Fruit fly (Drosophila melanogaster) Kc167 (cell line): ENCODE results near the gene CG16952.
A peak's percentile ranks its signal among the peaks of the same experiment; 100 is the strongest.

Source experiments
- Myc ChIP-seq: fragments of >200 bp; optimal IDR thresholded peaks from 2 replicates; lab custom pipeline; 2017; ENCODE audit warnings: missing external identifiers
- Sin3A ChIP-seq: fragments of >200 bp; optimal IDR thresholded peaks from 2 replicates; lab custom pipeline; 2018; ENCODE audit warnings: missing external identifiers
- h ChIP-seq: fragments of >200 bp; optimal IDR thresholded peaks from 3 replicates; lab custom pipeline; 2018; ENCODE audit warnings: missing external identifiers
- insv ChIP-seq: fragments of >200 bp; optimal IDR thresholded peaks from 3 replicates; lab custom pipeline; 2018; ENCODE audit warnings: missing external identifiers
- psq ChIP-seq: fragments of >200 bp; optimal IDR thresholded peaks from 2 replicates; lab custom pipeline; 2017; ENCODE audit warnings: missing external identifiers
- ttk ChIP-seq: sonication (Bioruptor generic); optimal IDR thresholded peaks from 2 replicates; lab custom pipeline; 2017; ENCODE audit warnings: missing external identifiers

CG16952 gene

DNA sequence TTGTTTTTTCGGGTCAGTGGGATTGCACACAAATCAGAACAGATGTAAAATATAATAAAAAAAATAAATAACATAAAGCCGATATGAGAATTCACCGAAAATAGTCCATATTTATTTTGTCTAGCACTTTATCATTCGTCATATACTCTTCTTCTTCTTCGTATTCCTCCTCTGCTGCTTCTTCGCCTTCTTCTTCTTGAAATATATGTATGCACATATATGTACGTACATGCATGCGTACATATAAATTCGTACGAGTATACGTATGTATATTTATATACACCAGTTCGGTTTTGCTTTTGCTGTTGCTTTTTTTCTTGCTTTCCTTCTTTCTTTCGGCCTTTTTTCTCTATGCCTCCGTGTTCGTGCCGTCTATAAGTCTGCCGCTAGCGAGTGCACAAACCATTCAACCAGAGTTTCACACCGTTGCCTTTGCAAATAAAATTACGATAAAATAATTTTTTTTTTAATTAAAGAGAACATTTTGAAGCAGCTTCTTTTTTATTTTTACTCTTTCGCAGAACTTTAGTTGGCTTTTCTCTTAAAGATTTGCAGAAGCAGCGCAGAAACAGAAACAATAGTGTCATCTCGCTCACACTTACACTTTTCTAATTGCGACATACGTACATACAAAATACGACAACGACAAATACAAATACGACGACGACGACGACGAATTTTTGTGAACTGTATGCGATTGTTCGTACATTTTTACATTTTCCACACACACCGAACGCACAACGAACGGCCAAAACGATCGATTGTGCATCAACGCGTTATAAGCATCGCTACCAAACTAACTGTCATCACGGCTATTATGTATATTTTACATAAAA, 16.6 kb downstream of the CG16952 start:
- TF ChIP-seq ttk (lab: Kevin White, UChicago) (no peak), Myc (no peak), insv (lab: Kevin White, UChicago) (no peak), h (lab: Kevin White, UChicago) (no peak), psq (lab: Kevin White, UChicago) (peak; percentile 85), Sin3A (lab: Kevin White, UChicago) (no peak)

DNA sequence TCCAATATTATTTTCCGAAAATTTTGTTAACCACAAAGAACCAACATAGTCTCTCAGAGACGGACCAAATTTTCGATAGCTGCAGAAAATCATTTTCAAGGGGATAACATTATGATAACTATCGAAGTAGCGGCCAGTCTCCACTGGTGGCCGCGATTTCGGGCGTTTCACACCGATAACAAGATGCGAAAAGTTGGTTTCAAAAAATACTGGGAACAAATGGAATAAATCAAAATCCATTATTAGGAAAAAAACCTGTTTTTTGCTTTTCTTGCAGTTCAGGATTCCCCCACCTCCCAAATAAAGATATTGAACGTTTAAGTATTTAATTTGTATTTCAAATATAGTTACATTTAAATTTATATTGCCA, 17.2 kb downstream of the CG16952 start, which contains the start of gene tay:
tay (minus strand) TSS at position 65 of the 370 bp plus-strand sequence.
- TF ChIP-seq Sin3A (lab: Kevin White, UChicago) (no peak), insv (lab: Kevin White, UChicago) (no peak), psq (lab: Kevin White, UChicago) (no peak), ttk (lab: Kevin White, UChicago) (no peak), h (lab: Kevin White, UChicago) (no peak), Myc (no peak)

DNA sequence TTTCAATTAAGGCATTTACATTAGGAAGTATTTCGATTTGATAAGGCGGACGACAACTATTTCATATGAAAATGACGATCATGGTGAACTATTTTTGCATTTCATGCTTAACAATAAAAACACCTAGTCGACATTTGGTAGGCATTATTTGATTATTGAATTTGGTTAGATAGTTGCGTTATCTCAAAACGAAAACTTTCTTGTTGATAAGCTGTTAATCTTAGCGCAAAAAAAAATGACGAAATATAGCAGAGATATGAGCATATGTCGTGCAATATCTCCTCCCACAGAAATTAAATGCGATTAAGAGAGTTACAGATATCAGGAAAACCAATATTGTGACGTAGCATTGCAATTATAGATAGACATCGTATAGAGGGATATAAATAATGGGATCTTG, 18.8 kb downstream of the CG16952 start:
- TF ChIP-seq ttk (lab: Kevin White, UChicago) (no peak), psq (lab: Kevin White, UChicago) (no peak)

DNA sequence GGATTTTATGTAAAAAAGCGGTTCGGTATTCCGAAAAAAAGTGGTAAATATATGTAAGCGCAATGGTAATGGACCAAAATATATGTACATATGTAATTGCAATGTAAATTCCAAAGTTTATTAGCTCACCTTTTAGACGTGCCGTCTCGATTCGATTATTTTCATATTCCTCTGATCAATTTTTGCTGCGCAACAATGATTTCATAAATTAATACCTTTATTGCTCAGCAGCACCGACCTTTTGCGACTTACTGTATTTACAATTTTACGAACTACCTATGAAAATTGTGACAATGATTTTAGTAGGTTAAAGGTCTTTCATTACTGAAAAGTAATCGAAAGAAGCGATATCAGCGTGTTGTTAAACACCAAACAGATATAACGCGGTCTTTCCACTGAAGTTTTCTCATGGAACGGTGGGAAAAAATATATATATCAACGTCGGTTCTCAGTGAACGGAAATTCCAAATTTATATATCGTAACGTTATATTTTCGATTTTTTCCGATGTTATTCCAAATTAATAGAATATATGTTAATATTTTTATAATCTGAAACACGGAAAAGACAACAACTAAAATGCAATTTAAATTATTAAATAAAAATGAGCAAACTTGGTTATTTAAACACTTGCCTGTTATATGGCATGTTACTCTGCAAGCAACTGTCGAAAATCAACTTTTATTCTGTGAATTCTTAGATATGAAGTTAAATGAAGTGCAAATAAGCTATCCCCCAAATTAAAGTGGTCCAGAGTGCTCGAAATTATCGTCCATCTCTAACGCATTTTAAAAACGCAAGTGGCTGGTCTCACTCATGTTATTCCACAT, 20.0 kb downstream of the CG16952 start, which contains the start of the genes MSBP and CG15916:
MSBP (minus strand) TSS at position 330 of the 829 bp plus-strand sequence.
CG15916 (plus strand) TSS at position 810 of the 829 bp plus-strand sequence.
- TF ChIP-seq h (lab: Kevin White, UChicago) (no peak), insv (lab: Kevin White, UChicago) (no peak), Sin3A (lab: Kevin White, UChicago) (no peak), ttk (lab: Kevin White, UChicago) (no peak), psq (lab: Kevin White, UChicago) (no peak), Myc (no peak)

DNA sequence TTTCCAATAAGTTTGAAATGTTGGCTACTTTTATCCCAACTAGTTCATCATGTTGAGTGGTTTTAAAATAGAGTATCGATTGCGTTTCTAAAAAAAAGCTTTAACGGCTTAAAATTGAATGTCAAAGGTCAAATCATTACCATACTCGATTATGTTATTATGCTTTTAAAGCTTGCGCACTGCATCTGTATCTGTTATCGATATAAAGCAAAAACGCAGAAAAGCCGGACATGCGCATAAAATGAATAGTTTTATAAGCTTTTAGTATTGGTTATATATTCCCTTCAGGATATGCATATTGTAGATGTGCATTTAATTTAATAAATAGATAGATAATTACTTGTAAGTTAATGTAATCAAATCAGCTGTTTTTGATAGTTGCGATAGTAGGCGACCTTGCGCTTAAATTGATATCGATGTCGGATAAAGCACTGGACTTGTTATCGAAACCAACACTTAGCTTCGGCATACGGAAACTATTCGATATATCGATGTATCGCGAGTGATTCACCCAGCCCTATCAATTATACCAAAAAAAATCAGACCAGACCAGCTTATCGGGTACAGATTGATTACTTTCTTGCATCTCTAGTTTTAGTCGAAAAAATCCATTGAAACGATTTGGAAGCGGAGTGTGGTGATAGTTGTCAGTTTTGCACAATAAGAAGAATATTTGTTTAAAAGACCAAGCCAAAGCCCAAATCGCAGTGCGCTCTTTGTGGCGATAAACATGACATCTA, 21.8 kb downstream of the CG16952 start, which contains the start of gene shi:
shi (plus strand) TSS at position 511 of the 740 bp plus-strand sequence.
- no peak for TF ChIP-seq Sin3A (lab: Kevin White, UChicago)
- TF ChIP-seq h (lab: Kevin White, UChicago): no peak
- no peak for TF ChIP-seq psq (lab: Kevin White, UChicago)
- TF ChIP-seq insv (lab: Kevin White, UChicago): no peak
- no peak for TF ChIP-seq ttk (lab: Kevin White, UChicago)

DNA sequence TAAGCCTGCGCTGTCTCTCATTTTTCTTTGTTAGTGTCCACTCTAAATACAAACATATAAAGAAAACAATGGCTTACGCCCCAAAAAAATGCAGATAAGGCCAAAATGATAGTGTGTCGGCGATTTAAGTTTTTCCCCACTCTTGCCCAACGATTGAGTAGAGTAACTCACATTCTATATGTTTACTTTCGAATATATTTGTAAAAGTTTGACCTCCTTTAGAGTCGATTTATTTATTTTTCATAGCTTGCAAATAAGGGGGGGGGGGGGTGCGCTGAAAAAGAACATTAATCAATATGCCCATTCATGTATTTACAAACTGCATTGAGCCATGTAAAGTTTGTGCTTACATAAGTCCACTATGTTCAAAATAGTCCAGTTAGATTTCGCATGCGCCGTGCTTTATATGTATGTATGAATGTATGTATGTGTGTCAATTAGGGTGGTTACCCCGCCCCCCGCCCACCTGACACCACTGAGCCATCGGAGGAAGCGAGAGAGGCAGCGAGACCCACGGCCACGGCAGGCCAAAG, 23.8 kb downstream of the CG16952 start:
- TF ChIP-seq Sin3A (lab: Kevin White, UChicago) (no peak), Myc (no peak), psq (lab: Kevin White, UChicago) (no peak), h (lab: Kevin White, UChicago) (no peak), ttk (lab: Kevin White, UChicago) (no peak), insv (lab: Kevin White, UChicago) (no peak)

DNA sequence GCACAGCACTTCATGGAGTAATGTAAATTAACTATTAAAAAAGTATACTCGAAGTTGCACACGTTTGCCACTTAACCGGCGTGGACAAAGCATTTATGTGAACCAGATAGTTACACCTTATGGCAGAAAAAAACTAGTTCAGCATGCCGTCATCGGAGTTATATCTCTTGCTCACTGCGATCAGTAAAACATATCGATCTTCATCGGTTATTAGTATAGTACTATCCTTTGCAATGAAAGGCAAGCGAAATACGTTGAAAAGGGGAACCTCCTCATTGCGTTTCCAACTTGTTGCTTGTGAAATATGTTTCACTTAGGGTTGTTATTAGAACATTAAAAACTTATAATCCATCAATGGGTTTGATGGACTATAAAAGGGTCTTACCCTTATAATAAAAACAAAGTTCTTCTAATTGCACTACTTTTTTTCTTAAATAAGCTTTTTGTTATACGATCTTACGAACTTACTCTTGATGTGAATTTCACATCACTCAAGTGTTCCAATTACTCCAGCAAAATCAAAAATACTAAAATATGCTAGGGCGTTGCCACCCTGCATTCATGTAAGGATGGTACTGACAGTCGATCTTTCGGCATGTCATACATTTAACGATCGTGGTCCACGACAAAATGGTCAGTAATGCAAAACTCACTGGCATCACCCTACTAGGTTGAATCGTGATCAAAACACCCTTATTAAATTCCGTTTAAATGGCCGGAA, 39.7 kb downstream of the CG16952 start, which contains the start of gene CycD:
CycD (minus strand) TSS at position 113 of the 721 bp plus-strand sequence.
- TF ChIP-seq Myc: no peak
- TF ChIP-seq Sin3A (lab: Kevin White, UChicago): no peak
- TF ChIP-seq h (lab: Kevin White, UChicago): no peak
- no peak for TF ChIP-seq insv (lab: Kevin White, UChicago)
- no peak for TF ChIP-seq ttk (lab: Kevin White, UChicago)
- TF ChIP-seq psq (lab: Kevin White, UChicago): no peak

DNA sequence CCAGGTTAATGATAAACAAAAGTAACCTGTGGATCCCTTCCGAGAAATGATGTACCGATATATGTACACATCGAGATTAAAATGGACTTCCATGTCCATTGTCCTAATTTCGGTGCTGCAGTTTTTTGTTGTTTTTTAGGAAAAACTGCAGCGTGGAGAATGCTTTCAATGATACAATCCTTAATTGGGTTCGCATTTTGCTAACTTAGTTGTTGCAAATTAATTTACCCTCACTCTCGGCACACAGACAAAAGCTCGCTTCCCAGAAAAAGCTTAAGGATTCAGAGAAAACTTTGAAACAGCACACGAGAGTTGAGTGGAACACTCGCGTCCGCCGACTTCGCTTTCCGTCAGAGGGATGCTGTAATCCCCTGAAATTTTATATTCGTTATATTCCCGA, 40.6 kb downstream of the CG16952 start, which contains the start of gene Lrp4:
Lrp4 (plus strand) TSS at position 301 of the 400 bp plus-strand sequence.
- TF ChIP-seq psq (lab: Kevin White, UChicago) (no peak), h (lab: Kevin White, UChicago) (no peak), insv (lab: Kevin White, UChicago) (no peak), Sin3A (lab: Kevin White, UChicago) (no peak), ttk (lab: Kevin White, UChicago) (no peak), Myc (no peak)

DNA sequence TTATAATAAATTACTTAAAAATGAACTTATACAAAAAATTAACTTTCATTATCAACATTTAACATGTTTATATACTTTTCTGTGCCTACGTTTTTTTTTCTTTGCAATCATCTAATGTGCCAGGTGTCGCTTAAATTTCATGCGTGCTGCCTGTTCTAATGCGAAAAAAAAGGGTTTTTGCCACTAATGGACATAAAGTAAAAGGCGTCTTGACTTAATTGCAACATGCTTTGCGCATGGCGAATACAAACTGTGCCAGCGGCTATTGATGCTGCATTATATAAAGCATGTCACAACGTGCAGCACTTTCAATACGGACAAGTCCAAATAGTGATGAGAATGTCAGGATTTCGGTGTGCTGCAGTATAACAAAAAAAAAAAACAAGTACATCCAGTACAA, 51.7 kb downstream of the CG16952 start, which contains the start of gene CG8916:
CG8916 (plus strand) TSS at position 301 of the 400 bp plus-strand sequence.
- no peak for TF ChIP-seq psq (lab: Kevin White, UChicago)
- no peak for TF ChIP-seq ttk (lab: Kevin White, UChicago)

DNA sequence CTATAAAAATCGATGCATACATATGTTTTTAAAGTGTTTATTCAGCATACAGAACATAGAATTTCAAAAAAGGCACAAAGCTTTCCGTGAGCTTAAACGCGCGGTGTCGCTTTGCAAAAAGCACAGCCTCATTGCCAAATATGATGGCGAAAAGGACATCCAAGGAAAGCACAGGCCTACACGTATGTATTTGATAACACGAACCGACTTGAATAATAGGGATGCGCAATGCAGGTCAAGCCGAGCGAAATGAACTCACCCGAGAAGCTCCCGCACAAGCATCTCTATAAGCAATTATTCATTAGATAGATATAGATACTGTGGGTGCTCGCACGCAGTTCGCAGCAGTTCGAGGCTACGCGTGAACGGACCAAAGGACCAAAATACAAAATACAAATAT, 54.8 kb downstream of the CG16952 start, which contains the start of gene Lcch3:
Lcch3 (plus strand) TSS at position 301 of the 400 bp plus-strand sequence.
- TF ChIP-seq psq (lab: Kevin White, UChicago) (no peak), Sin3A (lab: Kevin White, UChicago) (no peak), Myc (no peak), insv (lab: Kevin White, UChicago) (no peak), h (lab: Kevin White, UChicago) (no peak)
